Worm (Caenorhabditis elegans): ENCODE results near the gene M70.3.

DNA sequence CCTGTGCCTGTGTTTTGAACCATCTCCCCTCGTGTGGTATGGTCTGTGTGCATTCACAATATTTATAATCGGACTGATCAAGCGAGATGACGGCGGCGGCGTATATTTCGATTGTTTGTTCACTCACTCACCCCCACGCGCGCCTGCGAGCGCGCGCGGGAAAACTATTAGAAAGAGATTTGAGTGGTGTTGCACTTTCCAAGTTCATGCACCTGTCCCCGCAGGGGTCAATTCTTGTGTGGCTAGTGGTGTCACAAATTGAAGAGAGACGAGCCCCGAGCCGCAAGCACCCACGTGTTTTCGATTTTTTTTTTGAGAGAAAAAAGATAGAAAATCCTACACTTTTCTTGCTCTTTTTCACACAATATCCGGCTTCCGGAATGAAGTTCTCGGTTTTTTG lies 25.0 kb downstream of the M70.3 start:
- TF ChIP-seq him-1 (tag; optimal IDR thresholded peaks at IDR 0.05): no peak
- no peak for TF ChIP-seq W03F9.2 (tag; optimal IDR thresholded peaks at IDR 0.05)
- TF ChIP-seq dao-5 (tag; optimal IDR thresholded peaks at IDR 0.05): no peak

All from whole organism, L4/young adult.